Fruit fly (Drosophila melanogaster): ENCODE data around the gene anchor.

The anchor gene

dm6 chr3L:17615838-17616237 lies 5.8 kb upstream of the anchor start:
- no peak for TF ChIP-seq noc (tag; optimal IDR thresholded peaks at IDR 0.05)

dm6 chr3L:17616876-17617279 lies 4.7 kb upstream of the anchor start:
- TF ChIP-seq noc (tag; optimal IDR thresholded peaks at IDR 0.05), result peak; percentile 75

dm6 chr3L:17619209-17619705 lies 2.4 kb upstream of the anchor start, which contains the start of gene Eip74EF:
Gene Eip74EF (minus strand): TSS chr3L:17619325.
- TF ChIP-seq noc (tag; optimal IDR thresholded peaks at IDR 0.05), result no peak

- TF ChIP-seq noc (tag; optimal IDR thresholded peaks at IDR 0.05), result no peak
These were observed 642 bp downstream of the anchor start for dm6 chr3L:17622081-17622850.

dm6 chr3L:17622935-17623334 lies 1.3 kb downstream of the anchor start:
- peak; percentile 5 for TF ChIP-seq noc (tag; optimal IDR thresholded peaks at IDR 0.05)

dm6 chr3L:17624208-17624826 lies 2.7 kb downstream of the anchor start:
- TF ChIP-seq noc (tag; optimal IDR thresholded peaks at IDR 0.05), result no peak

dm6 chr3L:17625014-17625413 lies 3.4 kb downstream of the anchor start:
- peak; percentile 11 for TF ChIP-seq noc (tag; optimal IDR thresholded peaks at IDR 0.05)

- no peak for TF ChIP-seq noc (tag; optimal IDR thresholded peaks at IDR 0.05)
These were observed 4.0 kb downstream of the anchor start for dm6 chr3L:17625574-17626128.

dm6 chr3L:17631247-17631646 lies 9.6 kb downstream of the anchor start:
- TF ChIP-seq noc (tag; optimal IDR thresholded peaks at IDR 0.05), result no peak

dm6 chr3L:17633142-17633541 lies 11.5 kb downstream of the anchor start, which contains the start of gene CG7497:
Gene CG7497 (plus strand): TSS chr3L:17633449.
- TF ChIP-seq noc (tag; optimal IDR thresholded peaks at IDR 0.05), result no peak

dm6 chr3L:17637809-17638208 lies 16.2 kb downstream of the anchor start:
- no peak for TF ChIP-seq noc (tag; optimal IDR thresholded peaks at IDR 0.05)

- no peak for TF ChIP-seq noc (tag; optimal IDR thresholded peaks at IDR 0.05)
These were observed 17.0 kb downstream of the anchor start for dm6 chr3L:17638649-17639048.

- TF ChIP-seq noc (tag; optimal IDR thresholded peaks at IDR 0.05), result no peak
These were observed 20.4 kb downstream of the anchor start for dm6 chr3L:17642017-17642416.

dm6 chr3L:17643985-17644905 lies 22.6 kb downstream of the anchor start:
- TF ChIP-seq noc (tag; optimal IDR thresholded peaks at IDR 0.05), result peak; percentile 26

- no peak for TF ChIP-seq noc (tag; optimal IDR thresholded peaks at IDR 0.05)
These were observed 23.3 kb downstream of the anchor start, which contains the start of gene Pep for dm6 chr3L:17644906-17645244. Gene Pep (minus strand): TSS chr3L:17645036.

- no peak for TF ChIP-seq noc (tag; optimal IDR thresholded peaks at IDR 0.05)
These were observed 25.0 kb downstream of the anchor start, which contains the start of gene CG43085 for dm6 chr3L:17646637-17647036. Gene CG43085 (minus strand): TSS chr3L:17646737.
